Fruit fly (Drosophila melanogaster) whole organism, embryonic: ENCODE results near the gene Atg2.
A peak's percentile ranks its signal among the peaks of the same experiment; 100 is the strongest.

ENCODE experiments used
- Antp ChIP-seq: fragments of 200-800 bp; sonication (Bioruptor generic); optimal IDR thresholded peaks from 3 replicates; lab custom pipeline; 2016; ENCODE audit warnings: missing biosample characterization, missing genetic modification characterization
- CG10654 ChIP-seq: fragments of 200-800 bp; sonication (Bioruptor generic); optimal IDR thresholded peaks from 2 replicates; lab custom pipeline; 2016; ENCODE audit warnings: missing biosample characterization, missing genetic modification characterization
- CG11247 ChIP-seq: fragments of 200-800 bp; sonication (Bioruptor generic); IDR thresholded peaks from 2 replicates; pipeline ENCODE4 v1.3.6; 2022; ENCODE audit warnings: missing biosample characterization, missing genetic modification characterization
- CG12299 ChIP-seq: fragments of 200-800 bp; sonication (Bioruptor generic); optimal IDR thresholded peaks from 2 replicates; lab custom pipeline; 2018; ENCODE audit warnings: missing biosample characterization, mild to moderate bottlenecking, missing genetic modification characterization
- CG14441 ChIP-seq: fragments of 200-800 bp; sonication (Bioruptor generic); IDR thresholded peaks from 2 replicates; pipeline ENCODE4 v1.3.6; 2022; ENCODE audit warnings: missing biosample characterization, missing genetic modification characterization
- CG15601 ChIP-seq: fragments of 200-800 bp; sonication (Bioruptor generic); optimal IDR thresholded peaks from 3 replicates; lab custom pipeline; 2019; ENCODE audit warnings: missing biosample characterization, mild to moderate bottlenecking, missing genetic modification characterization, moderate library complexity
- CG1602 ChIP-seq: fragments of 200-800 bp; sonication (Bioruptor generic); optimal IDR thresholded peaks from 3 replicates; lab custom pipeline; 2016; ENCODE audit warnings: missing biosample characterization, missing genetic modification characterization
- CG16815 ChIP-seq: fragments of 200-800 bp; sonication (Bioruptor generic); optimal IDR thresholded peaks from 3 replicates; lab custom pipeline; 2017; ENCODE audit warnings: missing biosample characterization, mild to moderate bottlenecking, missing genetic modification characterization
- CG17829 ChIP-seq: fragments of 200-800 bp; optimal IDR thresholded peaks from 2 replicates; lab custom pipeline; 2019; ENCODE audit warnings: missing biosample characterization, mild to moderate bottlenecking, missing genetic modification characterization, moderate library complexity
- CG18476 ChIP-seq: fragments of 200-800 bp; sonication (Bioruptor generic); optimal IDR thresholded peaks from 2 replicates; lab custom pipeline; 2016; ENCODE audit warnings: missing biosample characterization, mild to moderate bottlenecking, missing genetic modification characterization
- CG2889 ChIP-seq: fragments of 200-800 bp; sonication (Bioruptor generic); IDR thresholded peaks from 3 replicates; pipeline ENCODE4 v1.3.6; 2022; ENCODE audit warnings: missing biosample characterization, missing genetic modification characterization
- CG31441 ChIP-seq: fragments of 200-800 bp; sonication (Bioruptor generic); IDR thresholded peaks from 2 replicates; pipeline ENCODE4 v1.3.6; 2022; ENCODE audit warnings: missing biosample characterization, missing genetic modification characterization
- CG34376 ChIP-seq: fragments of 200-800 bp; sonication (Bioruptor generic); optimal IDR thresholded peaks from 2 replicates; lab custom pipeline; 2018; ENCODE audit warnings: missing biosample characterization, mild to moderate bottlenecking, missing genetic modification characterization
- CG3838 ChIP-seq: fragments of 200-800 bp; sonication (Bioruptor generic); optimal IDR thresholded peaks from 3 replicates; lab custom pipeline; 2016; ENCODE audit warnings: missing biosample characterization, missing genetic modification characterization
- CG4730 ChIP-seq: fragments of 200-800 bp; sonication (Bioruptor generic); IDR thresholded peaks from 2 replicates; pipeline ENCODE4 v1.3.6; 2022; ENCODE audit warnings: missing biosample characterization, missing genetic modification characterization
- CG7745 ChIP-seq: fragments of 200-800 bp; sonication (Bioruptor generic); optimal IDR thresholded peaks from 2 replicates; lab custom pipeline; 2018; ENCODE audit warnings: missing biosample characterization, mild to moderate bottlenecking, missing genetic modification characterization, moderate library complexity
- CG7928 ChIP-seq: fragments of 200-800 bp; sonication (Bioruptor generic); optimal IDR thresholded peaks from 2 replicates; lab custom pipeline; 2017; ENCODE audit warnings: missing biosample characterization, mild to moderate bottlenecking, missing genetic modification characterization
- D19B ChIP-seq: fragments of 200-800 bp; sonication (Bioruptor generic); optimal IDR thresholded peaks from 2 replicates; lab custom pipeline; 2017; ENCODE audit warnings: missing biosample characterization, mild to moderate bottlenecking, missing genetic modification characterization
- E2f2 ChIP-seq: fragments of 200-800 bp; sonication (Bioruptor generic); IDR thresholded peaks from 2 replicates; pipeline ENCODE4 v1.3.6; 2022; ENCODE audit warnings: missing biosample characterization, missing genetic modification characterization
- HmgD ChIP-seq: fragments of 200-800 bp; sonication (Bioruptor generic); optimal IDR thresholded peaks from 3 replicates; lab custom pipeline; 2016; ENCODE audit warnings: missing biosample characterization, missing genetic modification characterization
- Nf-YA ChIP-seq: fragments of 200-800 bp; sonication (Bioruptor generic); IDR thresholded peaks from 2 replicates; pipeline ENCODE4 v1.3.6; 2022; ENCODE audit warnings: missing biosample characterization, missing genetic modification characterization
- Optix ChIP-seq: fragments of 200-800 bp; sonication (Bioruptor generic); IDR thresholded peaks from 3 replicates; pipeline ENCODE4 v1.3.6; 2022; ENCODE audit warnings: missing biosample characterization, missing genetic modification characterization
- Sry-β ChIP-seq: fragments of 200-800 bp; sonication (Bioruptor generic); optimal IDR thresholded peaks from 2 replicates; lab custom pipeline; 2018; ENCODE audit warnings: missing biosample characterization, mild to moderate bottlenecking, missing genetic modification characterization, moderate library complexity
- ash1 ChIP-seq: fragments of 200-800 bp; sonication (Bioruptor generic); optimal IDR thresholded peaks from 2 replicates; lab custom pipeline; 2018; ENCODE audit warnings: missing biosample characterization, mild to moderate bottlenecking, missing genetic modification characterization
- cas ChIP-seq: fragments of 200-800 bp; sonication (Bioruptor generic); IDR thresholded peaks from 2 replicates; pipeline ENCODE4 v1.3.6; 2022; ENCODE audit warnings: missing biosample characterization, missing genetic modification characterization
- crc ChIP-seq: fragments of 200-800 bp; sonication (Bioruptor generic); optimal IDR thresholded peaks from 2 replicates; lab custom pipeline; 2016; ENCODE audit warnings: missing biosample characterization, missing genetic modification characterization
- en ChIP-seq: fragments of 200-800 bp; sonication (Bioruptor generic); optimal IDR thresholded peaks from 2 replicates; lab custom pipeline; 2016; ENCODE audit warnings: missing biosample characterization, missing genetic modification characterization
- eyg ChIP-seq: fragments of 200-800 bp; sonication (Bioruptor generic); optimal IDR thresholded peaks from 3 replicates; lab custom pipeline; 2016; ENCODE audit warnings: missing biosample characterization, missing genetic modification characterization
- gcm ChIP-seq: fragments of 200-800 bp; sonication (Bioruptor generic); optimal IDR thresholded peaks from 2 replicates; lab custom pipeline; 2019; ENCODE audit warnings: missing biosample characterization, mild to moderate bottlenecking, missing genetic modification characterization, moderate library complexity
- hth ChIP-seq: fragments of >200 bp; optimal IDR thresholded peaks from 2 replicates; lab custom pipeline; 2017; ENCODE audit warnings: inconsistent platforms
- inv ChIP-seq: fragments of 200-800 bp; sonication (Bioruptor generic); IDR thresholded peaks from 2 replicates; pipeline ENCODE4 v1.3.6; 2022; ENCODE audit warnings: missing biosample characterization, missing genetic modification characterization; ENCODE audit not compliant: partially characterized antibody
- jing ChIP-seq: fragments of 200-800 bp; sonication (Bioruptor generic); optimal IDR thresholded peaks from 2 replicates; lab custom pipeline; 2018; ENCODE audit warnings: missing biosample characterization, mild to moderate bottlenecking, missing genetic modification characterization
- lilli ChIP-seq: fragments of 200-800 bp; sonication (Bioruptor generic); optimal IDR thresholded peaks from 3 replicates; lab custom pipeline; 2016; ENCODE audit warnings: missing biosample characterization, missing genetic modification characterization
- mirr ChIP-seq: fragments of 200-800 bp; sonication (Bioruptor generic); optimal IDR thresholded peaks from 3 replicates; lab custom pipeline; 2018; ENCODE audit warnings: missing biosample characterization, mild to moderate bottlenecking, missing genetic modification characterization
- mld ChIP-seq: fragments of 200-800 bp; sonication (Bioruptor generic); IDR thresholded peaks from 3 replicates; pipeline ENCODE4 v1.3.6; 2022; ENCODE audit warnings: missing biosample characterization, missing genetic modification characterization; ENCODE audit not compliant: partially characterized antibody
- p53 ChIP-seq: fragments of 200-800 bp; sonication (Bioruptor generic); optimal IDR thresholded peaks from 2 replicates; lab custom pipeline; 2016; ENCODE audit warnings: missing biosample characterization, missing genetic modification characterization
- pb ChIP-seq: fragments of 200-800 bp; sonication (Bioruptor generic); optimal IDR thresholded peaks from 3 replicates; lab custom pipeline; 2016; ENCODE audit warnings: missing biosample characterization, missing genetic modification characterization
- pita ChIP-seq: fragments of 200-800 bp; sonication (Bioruptor generic); optimal IDR thresholded peaks from 2 replicates; lab custom pipeline; 2017; ENCODE audit warnings: missing biosample characterization, mild to moderate bottlenecking, missing genetic modification characterization
- prd ChIP-seq, 3 experiments: fragments of >200 bp in 2 of 3; fragments of 200-800 bp in 1 of 3; sonication (Bioruptor generic) in 1 of 3; optimal IDR thresholded peaks in 2 of 3; IDR thresholded peaks in 1 of 3; 2 replicates in 2 of 3; 3 replicates in 1 of 3; pipeline versions ENCODE4 v1.3.6 to Lab custom; 2017 to 2022; ENCODE audit warnings: missing biosample characterization in 1 of 3, missing genetic modification characterization in 1 of 3
- ranshi ChIP-seq: fragments of 200-800 bp; sonication (Bioruptor generic); IDR thresholded peaks from 2 replicates; pipeline ENCODE4 v1.3.6; 2022; ENCODE audit warnings: missing biosample characterization, missing genetic modification characterization
- sd ChIP-seq: fragments of 200-800 bp; sonication (Bioruptor generic); optimal IDR thresholded peaks from 3 replicates; lab custom pipeline; 2018; ENCODE audit warnings: missing biosample characterization, mild to moderate bottlenecking, missing genetic modification characterization, moderate library complexity
- sim ChIP-seq: fragments of 200-800 bp; sonication (Bioruptor generic); IDR thresholded peaks from 2 replicates; pipeline ENCODE4 v1.3.6; 2022; ENCODE audit warnings: missing biosample characterization, missing genetic modification characterization
- sisA ChIP-seq: fragments of 200-800 bp; sonication (Bioruptor generic); IDR thresholded peaks from 2 replicates; pipeline ENCODE4 v1.3.6; 2022; ENCODE audit warnings: missing biosample characterization, missing genetic modification characterization
- slou ChIP-seq: fragments of 200-800 bp; sonication (Bioruptor generic); optimal IDR thresholded peaks from 3 replicates; lab custom pipeline; 2016; ENCODE audit warnings: missing biosample characterization, missing genetic modification characterization
- slp2 ChIP-seq: fragments of 200-800 bp; sonication (Bioruptor generic); optimal IDR thresholded peaks from 2 replicates; lab custom pipeline; 2016; ENCODE audit warnings: missing biosample characterization, missing genetic modification characterization
- stwl ChIP-seq: fragments of 200-800 bp; sonication (Bioruptor generic); optimal IDR thresholded peaks from 3 replicates; lab custom pipeline; 2018; ENCODE audit warnings: missing biosample characterization, mild to moderate bottlenecking, missing genetic modification characterization, moderate library complexity
- trh ChIP-seq: fragments of 200-800 bp; sonication (Bioruptor generic); optimal IDR thresholded peaks from 2 replicates; lab custom pipeline; 2016; ENCODE audit warnings: missing biosample characterization, missing genetic modification characterization
- unpg ChIP-seq: fragments of 200-800 bp; sonication (Bioruptor generic); optimal IDR thresholded peaks from 3 replicates; lab custom pipeline; 2018; ENCODE audit warnings: missing biosample characterization, mild to moderate bottlenecking, missing genetic modification characterization, moderate library complexity
- vnd ChIP-seq: fragments of 200-800 bp; sonication (Bioruptor generic); IDR thresholded peaks from 3 replicates; pipeline ENCODE4 v1.3.6; 2022; ENCODE audit warnings: missing biosample characterization, missing genetic modification characterization; ENCODE audit not compliant: partially characterized antibody
- wek ChIP-seq: fragments of 200-800 bp; sonication (Bioruptor generic); optimal IDR thresholded peaks from 3 replicates; lab custom pipeline; 2018; ENCODE audit warnings: missing biosample characterization, mild to moderate bottlenecking, missing genetic modification characterization, moderate library complexity
- zfh1 ChIP-seq: fragments of 200-800 bp; sonication (Bioruptor generic); IDR thresholded peaks from 3 replicates; pipeline ENCODE4 v1.3.6; 2022; ENCODE audit warnings: missing biosample characterization, missing genetic modification characterization

Gene Atg2

DNA sequence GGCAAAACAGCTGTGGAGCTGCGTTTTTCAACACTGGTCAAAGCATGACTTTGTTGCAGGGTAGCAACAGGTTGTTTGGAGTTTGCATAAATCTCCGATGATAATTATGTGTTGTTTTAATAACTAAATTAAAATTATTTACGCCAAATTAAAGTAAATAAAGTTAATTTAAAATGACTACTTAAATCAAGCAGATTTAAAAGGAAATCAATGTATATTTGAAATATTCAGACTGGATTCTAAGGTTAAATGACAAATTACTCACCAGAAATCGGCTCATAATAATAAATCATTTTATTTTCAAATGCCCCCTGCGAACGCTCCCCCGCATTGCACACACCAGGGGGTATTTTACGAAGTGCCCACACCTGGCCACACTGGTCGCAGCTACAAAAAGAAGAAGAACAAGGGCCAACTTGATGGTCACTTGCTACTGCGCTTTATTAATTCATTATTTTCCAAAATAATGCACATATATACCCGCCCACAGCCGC, at the start of gene Atg2, which contains the start of gene CG12093 (continued):
- TF ChIP-seq CG4730 (GFP tag; lab: Robert Waterston, UW) (peak; percentile 92), CG10654 (peak; percentile 87), Sry-β (no peak), eyg (peak; percentile 8), prd (optimal IDR thresholded peaks at IDR 0.05; lab: Kevin White, UChicago) (no peak), prd (GFP tag; IDR thresholded peaks at IDR 0.05; lab: Robert Waterston, UW) (peak; percentile 95), crc (GFP tag; lab: Kevin White, UChicago) (peak; percentile 58), vnd (GFP tag; lab: Robert Waterston, UW) (no peak), trh (GFP tag; lab: Kevin White, UChicago) (peak; percentile 78), zfh1 (peak; percentile 92), sisA (GFP tag; lab: Robert Waterston, UW) (peak; percentile 93), lilli (peak; percentile 94), CG7928 (GFP tag; lab: Kevin White, UChicago) (peak; percentile 62), CG11247 (GFP tag; lab: Robert Waterston, UW) (peak; percentile 94), Antp (peak; percentile 63), unpg (GFP tag; lab: Kevin White, UChicago) (peak; percentile 94), hth (no peak), CG16815 (peak; percentile 92), CG12299 (tag; lab: Kevin White, UChicago) (peak; percentile 90), CG17829 (tag; lab: Kevin White, UChicago) (peak; percentile 94), gcm (GFP tag; lab: Kevin White, UChicago) (peak; percentile 88), D19B (peak; percentile 98), HmgD (GFP tag; lab: Kevin White, UChicago) (no peak), CG31441 (peak; percentile 96), CG3838 (GFP tag; lab: Kevin White, UChicago) (peak; percentile 66), en (peak; percentile 29), wek (GFP tag; lab: Kevin White, UChicago) (peak; percentile 49), ranshi (GFP tag; lab: Robert Waterston, UW) (peak; percentile 89), CG1602 (peak; percentile 94), inv (GFP tag; lab: Robert Waterston, UW) (no peak), ash1 (no peak), Nf-YA (GFP tag; lab: Robert Waterston, UW) (peak; percentile 77), pita (GFP tag; lab: Kevin White, UChicago) (no peak), mirr (peak; percentile 62), pb (GFP tag; lab: Kevin White, UChicago) (peak; percentile 44), CG18476 (GFP tag; lab: Kevin White, UChicago) (peak; percentile 79), CG2889 (GFP tag; lab: Robert Waterston, UW) (peak; percentile 85), p53 (GFP tag; lab: Kevin White, UChicago) (peak; percentile 23), CG15601 (peak; percentile 88), slou (GFP tag; lab: Kevin White, UChicago) (peak; percentile 90), CG14441 (GFP tag; lab: Robert Waterston, UW) (peak; percentile 93), mld (GFP tag; lab: Robert Waterston, UW) (no peak), jing (GFP tag; lab: Kevin White, UChicago) (peak; percentile 77), CG7745 (peak; percentile 16), cas (GFP tag; lab: Robert Waterston, UW) (peak; percentile 89), sim (GFP tag; lab: Robert Waterston, UW) (peak; percentile 80), CG34376 (GFP tag; lab: Kevin White, UChicago) (peak; percentile 81), stwl (tag; lab: Kevin White, UChicago) (peak; percentile 39), sd (tag; lab: Kevin White, UChicago) (no peak), slp2 (peak; percentile 76), Optix (GFP tag; lab: Robert Waterston, UW) (peak; percentile 71; the same call in 1 of the 3 replicates), E2f2 (GFP tag; lab: Robert Waterston, UW) (peak; percentile 79)
